Worm (Caenorhabditis elegans) whole organism, mixed stage, embryonic: ENCODE data around the gene F58F12.4.

Experiments
- M03D4.4 ChIP-seq: sonication (generic microtip); optimal IDR thresholded peaks from 2 replicates; lab custom pipeline; 2017; ENCODE audit warnings: mild to moderate bottlenecking, missing genetic modification characterization, missing compliant biosample characterization
- bed-3 ChIP-seq: fragments of 200-800 bp; sonication (Bioruptor generic); optimal IDR thresholded peaks from 3 replicates; lab custom pipeline; 2018; ENCODE audit warnings: mild to moderate bottlenecking, missing genetic modification characterization, moderate library complexity, missing compliant biosample characterization
- blmp-1 ChIP-seq: fragments of 150-350 bp; optimal IDR thresholded peaks from 2 replicates; lab custom pipeline; 2014; ENCODE audit warnings: missing biosample characterization, missing genetic modification characterization
- ceh-83 ChIP-seq: fragments of 200-800 bp; sonication (Bioruptor generic); optimal IDR thresholded peaks from 2 replicates; lab custom pipeline; 2018; ENCODE audit warnings: mild to moderate bottlenecking, missing genetic modification characterization, missing compliant biosample characterization
- ces-1 ChIP-seq: fragments of 150-350 bp; optimal IDR thresholded peaks from 2 replicates; lab custom pipeline; 2014; ENCODE audit warnings: missing biosample characterization, missing genetic modification reagents, missing genetic modification characterization
- cnd-1 ChIP-seq: fragments of 200-800 bp; sonication (Bioruptor generic); optimal IDR thresholded peaks from 2 replicates; lab custom pipeline; 2018; ENCODE audit warnings: mild to moderate bottlenecking, missing genetic modification characterization, missing compliant biosample characterization
- drap-1 ChIP-seq: fragments of 200-800 bp; sonication (Bioruptor generic); optimal IDR thresholded peaks from 3 replicates; lab custom pipeline; 2018; ENCODE audit warnings: mild to moderate bottlenecking, missing genetic modification characterization, missing compliant biosample characterization
- elt-1 ChIP-seq: sonication (generic microtip); optimal IDR thresholded peaks from 2 replicates; lab custom pipeline; 2017; ENCODE audit warnings: missing genetic modification characterization, mild to moderate bottlenecking, missing compliant biosample characterization, antibody characterized with exemption, moderate library complexity, borderline replicate concordance; ENCODE audit not compliant: insufficient read depth
- elt-3 ChIP-seq: fragments of 150-350 bp; optimal IDR thresholded peaks from 2 replicates; lab custom pipeline; 2014; ENCODE audit warnings: missing biosample characterization, missing genetic modification characterization
- flh-1 ChIP-seq: fragments of 200-800 bp; sonication (Bioruptor generic); optimal IDR thresholded peaks from 2 replicates; lab custom pipeline; 2018; ENCODE audit warnings: mild to moderate bottlenecking, missing genetic modification characterization, moderate library complexity, missing compliant biosample characterization
- ham-2 ChIP-seq: fragments of 200-800 bp; sonication (Bioruptor generic); optimal IDR thresholded peaks from 2 replicates; lab custom pipeline; 2018; ENCODE audit warnings: mild to moderate bottlenecking, missing genetic modification characterization, missing compliant biosample characterization
- lin-13 ChIP-seq: fragments of 150-350 bp; optimal IDR thresholded peaks from 2 replicates; lab custom pipeline; 2014; ENCODE audit warnings: missing biosample characterization, missing genetic modification characterization
- lin-32 ChIP-seq: fragments of 200-800 bp; sonication (Bioruptor generic); optimal IDR thresholded peaks from 2 replicates; lab custom pipeline; 2018; ENCODE audit warnings: mild to moderate bottlenecking, missing genetic modification characterization, missing compliant biosample characterization
- mab-5 ChIP-seq: fragments of 150-350 bp; optimal IDR thresholded peaks from 2 replicates; lab custom pipeline; 2014; ENCODE audit warnings: missing biosample characterization, missing genetic modification characterization
- mep-1 ChIP-seq: fragments of 150-350 bp; optimal IDR thresholded peaks from 2 replicates; lab custom pipeline; 2017; ENCODE audit warnings: missing biosample characterization, missing genetic modification reagents, missing genetic modification characterization, inconsistent platforms
- mls-2 ChIP-seq: sonication (generic microtip); optimal IDR thresholded peaks from 2 replicates; lab custom pipeline; 2016; ENCODE audit warnings: mild to moderate bottlenecking, missing genetic modification characterization, moderate library complexity, missing compliant biosample characterization
- nhr-12 ChIP-seq: fragments of 150-350 bp; optimal IDR thresholded peaks from 2 replicates; lab custom pipeline; 2014; ENCODE audit warnings: missing biosample characterization, missing genetic modification characterization
- nhr-2 ChIP-seq: fragments of 150-350 bp; optimal IDR thresholded peaks from 2 replicates; lab custom pipeline; 2014; ENCODE audit warnings: missing biosample characterization, missing genetic modification characterization
- nhr-237 ChIP-seq: fragments of 150-350 bp; optimal IDR thresholded peaks from 2 replicates; lab custom pipeline; 2014; ENCODE audit warnings: missing biosample characterization, missing genetic modification characterization
- nhr-28 ChIP-seq: fragments of 150-350 bp; optimal IDR thresholded peaks from 2 replicates; lab custom pipeline; 2014; ENCODE audit warnings: missing biosample characterization, missing genetic modification characterization
- nhr-76 ChIP-seq: sonication (generic microtip); optimal IDR thresholded peaks from 2 replicates; lab custom pipeline; 2017; ENCODE audit warnings: missing biosample characterization, missing genetic modification characterization
- sem-2 ChIP-seq: fragments of 200-800 bp; sonication (Bioruptor generic); optimal IDR thresholded peaks from 2 replicates; lab custom pipeline; 2018; ENCODE audit warnings: mild to moderate bottlenecking, missing genetic modification characterization, missing compliant biosample characterization
- snpc-4 ChIP-seq: fragments of 150-350 bp; optimal IDR thresholded peaks from 2 replicates; lab custom pipeline; 2014; ENCODE audit warnings: missing biosample characterization, missing genetic modification characterization
- sptf-1 ChIP-seq: sonication (generic microtip); optimal IDR thresholded peaks from 2 replicates; lab custom pipeline; 2017; ENCODE audit warnings: mild to moderate bottlenecking, missing genetic modification characterization, moderate library complexity, missing compliant biosample characterization
- tbx-8 ChIP-seq: fragments of 200-800 bp; sonication (Bioruptor generic); optimal IDR thresholded peaks from 2 replicates; lab custom pipeline; 2018; ENCODE audit warnings: mild to moderate bottlenecking, missing genetic modification characterization, moderate library complexity, missing compliant biosample characterization
- unc-120 ChIP-seq: sonication (generic microtip); optimal IDR thresholded peaks from 2 replicates; lab custom pipeline; 2017; ENCODE audit warnings: missing genetic modification characterization, missing compliant biosample characterization; ENCODE audit not compliant: poor library complexity, severe bottlenecking
- unc-39 ChIP-seq: fragments of 150-350 bp; optimal IDR thresholded peaks from 2 replicates; lab custom pipeline; 2014; ENCODE audit warnings: missing biosample characterization, missing genetic modification characterization
- zip-8 ChIP-seq: fragments of 150-350 bp; optimal IDR thresholded peaks from 2 replicates; lab custom pipeline; 2014; ENCODE audit warnings: missing biosample characterization, missing genetic modification characterization

F58F12.4 gene

ce11 chrII:6373361-6373760 is 13.2 kb upstream of the F58F12.4 start:
- no peak for TF ChIP-seq ham-2
- no peak for TF ChIP-seq sptf-1 (tag; lab: Kevin White, UChicago)
- TF ChIP-seq mep-1, result no peak

- TF ChIP-seq mep-1 (no peak), cnd-1 (no peak), sptf-1 (tag; lab: Kevin White, UChicago) (no peak), elt-3 (tag; lab: Kevin White, UChicago) (no peak), bed-3 (GFP tag; lab: Kevin White, UChicago) (no peak), nhr-2 (tag; lab: Kevin White, UChicago) (no peak), mab-5 (no peak), lin-13 (tag; lab: Kevin White, UChicago) (no peak), ces-1 (no peak), blmp-1 (tag; lab: Kevin White, UChicago) (no peak), ham-2 (no peak), tbx-8 (GFP tag; lab: Kevin White, UChicago) (no peak), mls-2 (tag; lab: Kevin White, UChicago) (no peak)
Observed at ce11 chrII:6374646-6375045, 11.9 kb upstream of the F58F12.4 start.

- TF ChIP-seq elt-1 (tag; lab: Kevin White, UChicago) (no peak), ham-2 (no peak), sptf-1 (tag; lab: Kevin White, UChicago) (no peak), nhr-76 (tag; lab: Kevin White, UChicago) (no peak), mep-1 (no peak), tbx-8 (GFP tag; lab: Kevin White, UChicago) (no peak), mls-2 (tag; lab: Kevin White, UChicago) (no peak), lin-32 (GFP tag; lab: Kevin White, UChicago) (no peak), snpc-4 (tag; lab: Kevin White, UChicago) (no peak), ceh-83 (GFP tag; lab: Kevin White, UChicago) (no peak), unc-39 (tag; lab: Kevin White, UChicago) (no peak), nhr-12 (tag; lab: Kevin White, UChicago) (no peak), drap-1 (no peak), bed-3 (GFP tag; lab: Kevin White, UChicago) (no peak), nhr-28 (tag; lab: Kevin White, UChicago) (no peak), sem-2 (GFP tag; lab: Kevin White, UChicago) (no peak), flh-1 (GFP tag; lab: Kevin White, UChicago) (no peak), nhr-237 (tag; lab: Kevin White, UChicago) (no peak)
- TF ChIP-seq, all 35 proteins: peak for 0
Observed at ce11 chrII:6376693-6377092, 9.9 kb upstream of the F58F12.4 start.

ce11 chrII:6377381-6377948 is 9.1 kb upstream of the F58F12.4 start:
- no peak for TF ChIP-seq lin-13 (tag; lab: Kevin White, UChicago)
- TF ChIP-seq M03D4.4 (tag; lab: Kevin White, UChicago), result no peak
- TF ChIP-seq sem-2 (GFP tag; lab: Kevin White, UChicago), result no peak
- TF ChIP-seq, all 35 proteins: peak for 0

ce11 chrII:6379038-6379563 is 7.5 kb upstream of the F58F12.4 start:
- TF ChIP-seq zip-8 (tag; lab: Kevin White, UChicago) (no peak), lin-32 (GFP tag; lab: Kevin White, UChicago) (no peak), mls-2 (tag; lab: Kevin White, UChicago) (no peak), flh-1 (GFP tag; lab: Kevin White, UChicago) (no peak), M03D4.4 (tag; lab: Kevin White, UChicago) (no peak), nhr-237 (tag; lab: Kevin White, UChicago) (no peak), sem-2 (GFP tag; lab: Kevin White, UChicago) (no peak), bed-3 (GFP tag; lab: Kevin White, UChicago) (no peak), snpc-4 (tag; lab: Kevin White, UChicago) (no peak)

ce11 chrII:6380866-6381265 is 5.7 kb upstream of the F58F12.4 start, which contains the start of gene F58F12.12:
F58F12.12 (plus strand) TSS chrII:6381166.
- TF ChIP-seq M03D4.4 (tag; lab: Kevin White, UChicago) (no peak), nhr-12 (tag; lab: Kevin White, UChicago) (no peak), ham-2 (no peak), elt-3 (tag; lab: Kevin White, UChicago) (no peak), snpc-4 (tag; lab: Kevin White, UChicago) (no peak), unc-120 (tag; lab: Kevin White, UChicago) (no peak), tbx-8 (GFP tag; lab: Kevin White, UChicago) (no peak)
